Worm (Caenorhabditis elegans): ENCODE measurements around the gene ZK938.11.

DNA sequence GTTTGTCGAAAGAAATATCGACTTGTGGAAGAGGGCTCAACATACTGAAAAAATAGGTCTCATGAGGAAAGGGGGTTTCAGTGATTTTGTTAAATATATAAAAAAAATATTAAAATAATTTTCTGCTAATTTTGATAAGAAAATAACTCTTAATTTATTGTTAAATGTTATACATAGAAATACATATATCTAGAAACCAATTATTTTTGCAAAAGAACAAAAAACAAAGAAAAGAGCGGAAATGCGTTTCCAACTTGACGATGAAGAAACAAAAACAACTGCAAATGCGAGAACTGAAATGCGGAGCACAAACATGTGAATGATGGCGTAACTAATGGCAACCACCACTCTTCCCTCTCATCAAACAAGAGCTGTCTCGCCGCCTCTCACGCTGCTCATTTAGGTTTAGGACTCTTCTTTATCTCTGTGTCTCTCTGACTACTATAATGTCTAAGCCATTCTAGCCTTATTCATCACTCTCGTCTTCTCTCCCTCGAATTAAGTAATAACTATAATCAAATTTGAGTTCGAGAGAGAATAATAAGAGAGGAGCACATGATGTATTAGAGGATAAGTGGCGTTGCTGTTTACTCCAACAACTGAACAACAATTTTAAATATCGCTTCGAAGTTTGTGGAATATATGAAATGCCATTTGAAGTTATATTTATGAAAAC is 1.8 kb downstream of the ZK938.11 start, which contains the start of gene arrd-4:
- TF ChIP-seq tab-1 (GFP tag; IDR thresholded peaks at IDR 0.05) (0 out of 2 replicates have a peak, but pooled peaks have one; percentile 7), T22C8.4 (GFP tag; IDR thresholded peaks at IDR 0.05) (no peak), ztf-29 (GFP tag; IDR thresholded peaks at IDR 0.05) (no peak), ztf-23 (GFP tag; IDR thresholded peaks at IDR 0.05) (no peak), klf-2 (GFP tag; conservative IDR thresholded peaks at IDR 0.05) (no peak), med-1 (GFP tag; optimal IDR thresholded peaks at IDR 0.05; ENCODE audit: insufficient read depth) (no peak)
